Worm (Caenorhabditis elegans) whole organism, L4 larva: ENCODE data around the gene R10D12.1.

Source experiments
- T26A8.4 ChIP-seq: fragments of 200-800 bp; sonication (Bioruptor generic); IDR thresholded peaks from 2 replicates; pipeline ENCODE4 v1.3.6; 2022; ENCODE audit warnings: missing genetic modification characterization, missing compliant biosample characterization
- aly-2 ChIP-seq: sonication (generic microtip); optimal IDR thresholded peaks from 2 replicates; lab custom pipeline; 2018; ENCODE audit warnings: missing biosample characterization, missing genetic modification characterization
- mep-1 ChIP-seq: fragments of 150-350 bp; sonication (generic microtip); optimal IDR thresholded peaks from 3 replicates; lab custom pipeline; 2014; ENCODE audit warnings: missing biosample characterization, missing genetic modification characterization
- nhr-11 ChIP-seq: fragments of 150-350 bp; optimal IDR thresholded peaks from 2 replicates; lab custom pipeline; 2014; ENCODE audit warnings: missing biosample characterization, missing genetic modification characterization
- nhr-237 ChIP-seq: sonication (generic microtip); optimal IDR thresholded peaks from 2 replicates; lab custom pipeline; 2017; ENCODE audit warnings: missing biosample characterization, missing genetic modification characterization
- nhr-28 ChIP-seq: fragments of 150-350 bp; optimal IDR thresholded peaks from 2 replicates; lab custom pipeline; 2014; ENCODE audit warnings: missing biosample characterization, missing genetic modification characterization
- nhr-77 ChIP-seq: fragments of 150-350 bp; optimal IDR thresholded peaks from 2 replicates; lab custom pipeline; 2014; ENCODE audit warnings: missing biosample characterization, missing genetic modification characterization
- pqm-1 ChIP-seq: sonication (generic microtip); optimal IDR thresholded peaks from 2 replicates; lab custom pipeline; 2017; ENCODE audit warnings: missing biosample characterization, missing genetic modification characterization
- vab-7 ChIP-seq: fragments of 200-800 bp; sonication (Bioruptor generic); IDR thresholded peaks from 2 replicates; pipeline ENCODE4 v1.3.6; 2022; ENCODE audit warnings: missing genetic modification reagents, missing genetic modification characterization, missing compliant biosample characterization

DNA sequence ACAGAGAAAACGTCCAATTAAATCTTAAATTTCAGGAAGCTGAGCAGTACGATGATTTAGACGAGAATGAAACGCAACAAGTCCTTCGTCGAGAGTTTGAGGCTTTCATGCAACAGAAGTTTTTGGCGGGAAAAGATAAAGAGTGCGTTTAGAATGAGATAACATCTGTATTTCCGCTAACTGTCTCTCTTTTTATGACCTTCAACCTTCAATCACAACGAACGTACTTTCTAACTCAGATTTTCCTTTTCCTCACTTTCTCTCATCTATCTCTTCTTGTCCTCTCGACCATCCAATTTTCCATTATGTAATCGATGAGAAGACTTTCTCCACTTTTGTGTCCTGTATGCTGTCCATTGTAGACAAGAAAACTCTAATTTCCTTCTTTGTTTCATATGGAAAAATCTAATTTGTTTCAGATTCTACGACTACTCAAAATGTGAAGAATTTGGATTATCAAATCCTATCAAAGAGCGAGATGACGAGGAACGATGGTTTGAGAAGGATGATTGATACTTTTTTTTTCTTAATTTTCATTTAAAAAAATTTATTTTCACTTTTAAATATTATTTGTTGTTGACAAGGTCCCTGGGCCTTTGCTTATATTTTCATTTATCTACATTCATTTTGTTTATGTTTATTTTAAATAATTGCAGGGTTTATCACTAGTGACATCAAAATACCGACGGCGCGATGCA lies 29.0 kb upstream of the R10D12.1 start, which contains the start of gene sao-1:
- TF ChIP-seq T26A8.4 (GFP tag; lab: Robert Waterston, UW): no peak
- TF ChIP-seq nhr-11 (tag; lab: Kevin White, UChicago): no peak
- TF ChIP-seq nhr-237 (tag; lab: Kevin White, UChicago): no peak
- TF ChIP-seq nhr-28 (tag; lab: Kevin White, UChicago): peak; percentile 5
- no peak for TF ChIP-seq mep-1 (tag; lab: Kevin White, UChicago)
- no peak for TF ChIP-seq pqm-1 (tag; lab: Kevin White, UChicago)
- no peak for TF ChIP-seq aly-2
- no peak for TF ChIP-seq vab-7 (GFP tag; lab: Robert Waterston, UW)
- no peak for TF ChIP-seq nhr-77 (tag; lab: Kevin White, UChicago)
